Fruit fly (Drosophila melanogaster) whole organism, embryonic: Measurements from ENCODE around the gene CG2256.
A peak's percentile ranks its signal among the peaks of the same experiment; 100 is the strongest.

Source experiments
- Abd-B ChIP-seq: fragments of 200-800 bp; sonication (Bioruptor generic); optimal IDR thresholded peaks from 2 replicates; lab custom pipeline; 2018; ENCODE audit warnings: missing biosample characterization, mild to moderate bottlenecking, missing genetic modification characterization, moderate library complexity
- B-H1 ChIP-seq: fragments of 200-800 bp; sonication (Bioruptor generic); IDR thresholded peaks from 3 replicates; pipeline ENCODE4 v1.3.6; 2022; ENCODE audit warnings: missing biosample characterization, missing genetic modification characterization
- BEAF-32 ChIP-seq: fragments of 200-800 bp; sonication (Bioruptor generic); optimal IDR thresholded peaks from 3 replicates; lab custom pipeline; 2017; ENCODE audit warnings: missing biosample characterization, missing genetic modification characterization, mild to moderate bottlenecking, moderate library complexity, missing genetic modification reagents
- CG11504 ChIP-seq: fragments of 200-800 bp; sonication (Bioruptor generic); optimal IDR thresholded peaks from 3 replicates; lab custom pipeline; 2019; ENCODE audit warnings: missing biosample characterization, mild to moderate bottlenecking, missing genetic modification characterization, moderate library complexity
- CG11696 ChIP-seq: fragments of 200-800 bp; sonication (Bioruptor generic); IDR thresholded peaks from 2 replicates; pipeline ENCODE4 v1.3.6; 2022; ENCODE audit warnings: missing biosample characterization, missing genetic modification characterization
- CG12155 ChIP-seq: fragments of 200-800 bp; sonication (Bioruptor generic); optimal IDR thresholded peaks from 3 replicates; lab custom pipeline; 2016; ENCODE audit warnings: missing biosample characterization, missing genetic modification characterization
- CG12391 ChIP-seq: fragments of 200-800 bp; sonication (Bioruptor generic); optimal IDR thresholded peaks from 3 replicates; lab custom pipeline; 2018; ENCODE audit warnings: missing biosample characterization, mild to moderate bottlenecking, missing genetic modification characterization, moderate library complexity
- CG12659 ChIP-seq: fragments of 200-800 bp; sonication (Bioruptor generic); optimal IDR thresholded peaks from 3 replicates; lab custom pipeline; 2017; ENCODE audit warnings: mild to moderate bottlenecking, missing biosample characterization, missing genetic modification reagents, missing genetic modification characterization
- CG12769 ChIP-seq: fragments of 200-800 bp; sonication (Bioruptor generic); optimal IDR thresholded peaks from 2 replicates; lab custom pipeline; 2019; ENCODE audit warnings: missing biosample characterization, mild to moderate bottlenecking, missing genetic modification characterization, moderate library complexity
- CG13123 ChIP-seq: fragments of 200-800 bp; sonication (Bioruptor generic); optimal IDR thresholded peaks from 2 replicates; lab custom pipeline; 2016; ENCODE audit warnings: missing biosample characterization, missing genetic modification characterization
- CG16813 ChIP-seq: fragments of 200-800 bp; sonication (Bioruptor generic); IDR thresholded peaks from 3 replicates; pipeline ENCODE4 v1.3.6; 2022; ENCODE audit warnings: missing biosample characterization, missing genetic modification characterization; ENCODE audit not compliant: partially characterized antibody
- CG17829 ChIP-seq: fragments of 200-800 bp; optimal IDR thresholded peaks from 2 replicates; lab custom pipeline; 2019; ENCODE audit warnings: missing biosample characterization, mild to moderate bottlenecking, missing genetic modification characterization, moderate library complexity
- CG2129 ChIP-seq: fragments of 200-800 bp; sonication (Bioruptor generic); IDR thresholded peaks from 2 replicates; pipeline ENCODE4 v1.3.6; 2022; ENCODE audit warnings: missing biosample characterization, missing genetic modification characterization; ENCODE audit not compliant: partially characterized antibody
- CG2199 ChIP-seq: fragments of 200-800 bp; sonication (Bioruptor generic); IDR thresholded peaks from 3 replicates; pipeline ENCODE4 v1.3.6; 2022; ENCODE audit warnings: missing biosample characterization, missing genetic modification characterization
- CG2678 ChIP-seq: fragments of 200-800 bp; sonication (Bioruptor generic); optimal IDR thresholded peaks from 3 replicates; lab custom pipeline; 2019; ENCODE audit warnings: missing biosample characterization, mild to moderate bottlenecking, missing genetic modification characterization, moderate library complexity
- CG30020 ChIP-seq: fragments of 200-800 bp; optimal IDR thresholded peaks from 2 replicates; lab custom pipeline; 2019; ENCODE audit warnings: missing biosample characterization, mild to moderate bottlenecking, missing genetic modification characterization, moderate library complexity
- CG3995 ChIP-seq: fragments of 200-800 bp; sonication (Bioruptor generic); optimal IDR thresholded peaks from 3 replicates; lab custom pipeline; 2016; ENCODE audit warnings: missing biosample characterization, missing genetic modification characterization
- CG4360 ChIP-seq: fragments of 200-800 bp; sonication (Bioruptor generic); IDR thresholded peaks from 2 replicates; pipeline ENCODE4 v1.3.6; 2022; ENCODE audit warnings: missing biosample characterization, missing genetic modification characterization
- CG4617 ChIP-seq: fragments of 200-800 bp; sonication (Bioruptor generic); optimal IDR thresholded peaks from 3 replicates; lab custom pipeline; 2016; ENCODE audit warnings: missing biosample characterization, missing genetic modification characterization, borderline replicate concordance
- CG7963 ChIP-seq: fragments of 200-800 bp; sonication (Bioruptor generic); IDR thresholded peaks from 3 replicates; pipeline ENCODE4 v1.3.6; 2022; ENCODE audit warnings: missing biosample characterization, missing genetic modification characterization; ENCODE audit not compliant: partially characterized antibody
- CG8290 ChIP-seq, 3 experiments: fragments of 200-800 bp; sonication (Bioruptor generic); optimal IDR thresholded peaks; 2 replicates each; lab custom pipeline; 2016 to 2019; ENCODE audit warnings: missing biosample characterization in 3 of 3, missing genetic modification characterization in 3 of 3, mild to moderate bottlenecking in 2 of 3, moderate library complexity in 1 of 3
- CG8388 ChIP-seq: fragments of 200-800 bp; sonication (Bioruptor generic); optimal IDR thresholded peaks from 2 replicates; lab custom pipeline; 2019; ENCODE audit warnings: missing biosample characterization, mild to moderate bottlenecking, missing genetic modification characterization, moderate library complexity
- CoRest ChIP-seq: fragments of 200-800 bp; sonication (Bioruptor generic); optimal IDR thresholded peaks from 3 replicates; lab custom pipeline; 2018; ENCODE audit warnings: missing biosample characterization, mild to moderate bottlenecking, missing genetic modification characterization, moderate library complexity
- Deaf1 ChIP-seq: fragments of 200-800 bp; optimal IDR thresholded peaks from 3 replicates; lab custom pipeline; 2019; ENCODE audit warnings: missing biosample characterization, mild to moderate bottlenecking, missing genetic modification characterization, moderate library complexity
- Doc3 ChIP-seq: fragments of 200-800 bp; sonication (Bioruptor generic); IDR thresholded peaks from 3 replicates; pipeline ENCODE4 v1.3.6; 2022; ENCODE audit warnings: missing biosample characterization, missing genetic modification characterization; ENCODE audit not compliant: partially characterized antibody
- Dref ChIP-seq: fragments of 200-800 bp; sonication (Bioruptor generic); IDR thresholded peaks from 2 replicates; pipeline ENCODE4 v1.3.6; 2022; ENCODE audit warnings: missing biosample characterization, missing genetic modification characterization
- E2f2 ChIP-seq: fragments of 200-800 bp; sonication (Bioruptor generic); IDR thresholded peaks from 2 replicates; pipeline ENCODE4 v1.3.6; 2022; ENCODE audit warnings: missing biosample characterization, missing genetic modification characterization
- Elba2 ChIP-seq: fragments of 200-800 bp; sonication (Bioruptor generic); optimal IDR thresholded peaks from 3 replicates; lab custom pipeline; 2016; ENCODE audit warnings: missing biosample characterization, missing genetic modification characterization
- Ets65A ChIP-seq: fragments of 200-800 bp; sonication (Bioruptor generic); peaks from one replicate; lab custom pipeline; 2016; ENCODE audit warnings: missing biosample characterization, missing genetic modification characterization
- HLH4C ChIP-seq: fragments of 200-800 bp; sonication (Bioruptor generic); IDR thresholded peaks from 3 replicates; pipeline ENCODE4 v1.3.6; 2022; ENCODE audit warnings: missing biosample characterization, missing genetic modification characterization; ENCODE audit not compliant: partially characterized antibody
- MBD-R2 ChIP-seq: fragments of 200-800 bp; sonication (Bioruptor generic); IDR thresholded peaks from 2 replicates; pipeline ENCODE4 v1.3.6; 2022; ENCODE audit warnings: missing biosample characterization, missing genetic modification characterization
- Med ChIP-seq: fragments of 200-800 bp; sonication (Bioruptor generic); peaks from one replicate; lab custom pipeline; 2016; ENCODE audit warnings: missing biosample characterization, missing genetic modification characterization, mild to moderate bottlenecking, inconsistent platforms, moderate library complexity
- Oli ChIP-seq: fragments of 200-800 bp; sonication (Bioruptor generic); optimal IDR thresholded peaks from 2 replicates; lab custom pipeline; 2018; ENCODE audit warnings: missing biosample characterization, mild to moderate bottlenecking, missing genetic modification characterization, moderate library complexity
- Opbp ChIP-seq: fragments of 200-800 bp; sonication (Bioruptor generic); IDR thresholded peaks from 3 replicates; pipeline ENCODE4 v1.3.6; 2022; ENCODE audit warnings: missing biosample characterization, missing genetic modification characterization; ENCODE audit not compliant: partially characterized antibody
- Scr ChIP-seq: fragments of 200-800 bp; sonication (Bioruptor generic); IDR thresholded peaks from 2 replicates; pipeline ENCODE4 v1.3.6; 2022; ENCODE audit warnings: missing biosample characterization, missing genetic modification characterization; ENCODE audit not compliant: partially characterized antibody
- YL-1 ChIP-seq: fragments of 200-800 bp; sonication (Bioruptor generic); optimal IDR thresholded peaks from 3 replicates; lab custom pipeline; 2017; ENCODE audit warnings: missing biosample characterization, mild to moderate bottlenecking, missing genetic modification characterization
- bbx ChIP-seq: fragments of 200-800 bp; sonication (Bioruptor generic); IDR thresholded peaks from 2 replicates; pipeline ENCODE4 v1.3.6; 2022; ENCODE audit warnings: missing biosample characterization, missing genetic modification characterization; ENCODE audit not compliant: partially characterized antibody
- gfzf ChIP-seq: fragments of 200-800 bp; sonication (Bioruptor generic); optimal IDR thresholded peaks from 2 replicates; lab custom pipeline; 2016; ENCODE audit warnings: missing biosample characterization, mild to moderate bottlenecking, missing genetic modification characterization, moderate library complexity
- her ChIP-seq: fragments of 200-800 bp; sonication (Bioruptor generic); optimal IDR thresholded peaks from 2 replicates; lab custom pipeline; 2016; ENCODE audit warnings: missing biosample characterization, missing genetic modification characterization
- nerfin-2 ChIP-seq: fragments of 200-800 bp; sonication (Bioruptor generic); IDR thresholded peaks from 2 replicates; pipeline ENCODE4 v1.3.6; 2022; ENCODE audit warnings: missing biosample characterization, missing genetic modification characterization; ENCODE audit not compliant: partially characterized antibody
- pum ChIP-seq: fragments of 200-800 bp; sonication (Bioruptor generic); optimal IDR thresholded peaks from 2 replicates; lab custom pipeline; 2016; ENCODE audit warnings: missing biosample characterization, missing genetic modification characterization
- pzg ChIP-seq: fragments of 200-800 bp; sonication (Bioruptor generic); optimal IDR thresholded peaks from 3 replicates; lab custom pipeline; 2018; ENCODE audit warnings: missing biosample characterization, mild to moderate bottlenecking, missing genetic modification characterization, moderate library complexity
- sqz ChIP-seq: fragments of 200-800 bp; sonication (Bioruptor generic); optimal IDR thresholded peaks from 3 replicates; lab custom pipeline; 2018; ENCODE audit warnings: missing biosample characterization, mild to moderate bottlenecking, missing genetic modification characterization
- trem ChIP-seq: fragments of 200-800 bp; optimal IDR thresholded peaks from 3 replicates; lab custom pipeline; 2019; ENCODE audit warnings: missing biosample characterization, mild to moderate bottlenecking, missing genetic modification characterization, moderate library complexity
- unc-4 ChIP-seq: fragments of 200-800 bp; sonication (Bioruptor generic); IDR thresholded peaks from 2 replicates; pipeline ENCODE4 v1.3.6; 2022; ENCODE audit warnings: missing biosample characterization, missing genetic modification characterization; ENCODE audit not compliant: partially characterized antibody
- zen2 ChIP-seq: fragments of 200-800 bp; sonication (Bioruptor generic); IDR thresholded peaks from 3 replicates; pipeline ENCODE4 v1.3.6; 2022; ENCODE audit warnings: missing biosample characterization, missing genetic modification characterization; ENCODE audit not compliant: partially characterized antibody

Gene CG2256

DNA sequence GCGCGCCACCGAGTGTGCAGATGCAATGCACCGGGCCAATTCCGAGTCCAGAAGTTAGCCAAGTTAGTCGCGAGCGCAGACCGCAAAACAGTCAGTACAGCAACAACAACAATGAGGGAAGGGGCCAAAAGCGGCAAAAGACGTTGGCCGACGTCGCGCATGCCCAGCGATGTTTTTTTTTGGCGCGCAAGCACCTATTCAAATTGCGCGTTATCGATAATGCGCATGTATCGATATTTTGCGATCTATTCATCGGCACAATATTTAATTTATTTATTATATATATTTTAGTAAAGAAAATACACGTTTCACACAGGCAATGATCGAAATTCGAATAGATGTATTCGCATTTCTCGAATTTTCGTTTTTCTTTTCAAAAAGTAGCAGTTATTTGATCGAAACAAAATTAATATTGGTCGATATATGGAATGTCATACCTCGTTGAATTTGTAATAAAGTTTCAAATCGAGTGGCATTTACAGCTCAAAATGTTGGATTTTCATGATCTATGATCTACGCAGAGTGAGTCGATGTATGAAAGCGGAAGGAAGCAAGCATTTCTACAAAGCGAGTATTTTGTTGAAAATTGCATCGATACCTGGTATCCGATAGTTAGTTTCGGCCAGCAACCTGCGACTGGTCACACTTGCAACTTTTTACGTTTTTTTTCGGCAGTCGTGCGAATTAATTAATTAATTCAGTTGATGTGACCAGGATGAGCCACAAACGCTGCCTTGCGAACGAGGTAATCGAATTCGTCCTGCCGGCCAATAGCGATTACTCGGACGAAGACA lies 42.4 kb upstream of the CG2256 start, which contains the start of gene CG2116:
Gene CG2116, plus strand, starts transcription at position 609 of the 794 bp plus-strand sequence.
- TF ChIP-seq Scr (GFP tag; lab: Robert Waterston, UW): peak; percentile 79
- no peak for TF ChIP-seq Elba2 (GFP tag; lab: Kevin White, UChicago)
- TF ChIP-seq CG2678 (tag; lab: Kevin White, UChicago): no peak
- peak; percentile 43; the same call in 2 of the 3 replicates for TF ChIP-seq Opbp
- peak; percentile 63; the same call in 2 of the 3 replicates for TF ChIP-seq HLH4C (GFP tag; lab: Robert Waterston, UW)
- TF ChIP-seq B-H1: no peak
- peak; percentile 54 for TF ChIP-seq CG4360
- TF ChIP-seq CG7963 (GFP tag; lab: Robert Waterston, UW): peak; percentile 59; the same call in 2 of the 3 replicates
- 0 out of 2 replicates have a peak, but pooled peaks have one; percentile 23 for TF ChIP-seq nerfin-2 (GFP tag; lab: Robert Waterston, UW)
- no peak for TF ChIP-seq CG8388 (GFP tag; lab: Kevin White, UChicago)
- TF ChIP-seq pzg (GFP tag; lab: Kevin White, UChicago): peak; percentile 64
- TF ChIP-seq CG8290 (GFP tag; optimal IDR thresholded peaks at IDR 0.05; lab: Kevin White, UChicago): peak; percentile 22
- peak in 1 of 2 experiments; percentile 26 for TF ChIP-seq CG8290 (tag; optimal IDR thresholded peaks at IDR 0.05; lab: Kevin White, UChicago)
- TF ChIP-seq pum (GFP tag; lab: Kevin White, UChicago): no peak
- TF ChIP-seq Med: peak; percentile 74
- TF ChIP-seq zen2 (GFP tag; lab: Robert Waterston, UW): peak; percentile 52; the same call in 1 of the 3 replicates
- TF ChIP-seq sqz (GFP tag; lab: Kevin White, UChicago): peak; percentile 66
- peak; percentile 48 for TF ChIP-seq CG4617
- peak; percentile 70 for TF ChIP-seq Ets65A (GFP tag; lab: Kevin White, UChicago)
- TF ChIP-seq BEAF-32 (GFP tag; lab: Kevin White, UChicago): peak; percentile 85
- peak; percentile 63 for TF ChIP-seq bbx (GFP tag; lab: Robert Waterston, UW)
- TF ChIP-seq YL-1 (GFP tag; lab: Kevin White, UChicago): peak; percentile 11
- TF ChIP-seq CG30020 (tag; lab: Kevin White, UChicago): peak; percentile 45
- peak; percentile 22 for TF ChIP-seq CG12391 (tag; lab: Kevin White, UChicago)
- peak; percentile 80 for TF ChIP-seq gfzf (GFP tag; lab: Kevin White, UChicago)
- peak; percentile 36 for TF ChIP-seq trem (tag; lab: Kevin White, UChicago)
- TF ChIP-seq Dref (GFP tag; lab: Robert Waterston, UW): peak; percentile 59
- peak; percentile 25 for TF ChIP-seq CG11504
- peak; percentile 85 for TF ChIP-seq her (GFP tag; lab: Kevin White, UChicago)
- peak; percentile 3 for TF ChIP-seq CG17829 (tag; lab: Kevin White, UChicago)
- no peak for TF ChIP-seq CG12155 (GFP tag; lab: Kevin White, UChicago)
- peak; percentile 13 for TF ChIP-seq CoRest (tag; lab: Kevin White, UChicago)
- TF ChIP-seq Oli (tag; lab: Kevin White, UChicago): no peak
- TF ChIP-seq Deaf1 (tag; lab: Kevin White, UChicago): no peak
- TF ChIP-seq CG12659 (GFP tag; lab: Kevin White, UChicago): peak; percentile 51
- TF ChIP-seq CG16813 (GFP tag; lab: Robert Waterston, UW): peak; percentile 79
- peak; percentile 67; the same call in 1 of the 2 replicates for TF ChIP-seq unc-4
- 0 out of 2 replicates have a peak, but pooled peaks have one; percentile 43 for TF ChIP-seq CG2129 (GFP tag; lab: Robert Waterston, UW)
- no peak for TF ChIP-seq CG12769 (tag; lab: Kevin White, UChicago)
- TF ChIP-seq CG2199 (GFP tag; lab: Robert Waterston, UW): no peak
- peak; percentile 6 for TF ChIP-seq Abd-B (GFP tag; lab: Kevin White, UChicago)
- TF ChIP-seq E2f2 (GFP tag; lab: Robert Waterston, UW): peak; percentile 84
- no peak for TF ChIP-seq CG11696 (GFP tag; lab: Robert Waterston, UW)
- peak; percentile 46 for TF ChIP-seq CG3995
- no peak for TF ChIP-seq CG13123 (GFP tag; lab: Kevin White, UChicago)
- TF ChIP-seq Doc3 (GFP tag; lab: Robert Waterston, UW): peak; percentile 64
- peak; percentile 47 for TF ChIP-seq MBD-R2
